Worm (Caenorhabditis elegans) whole organism, midembryonic: ENCODE data around the gene dhs-23.

Experiments
- flt-1 ChIP-seq: fragments of 200-800 bp; sonication (Bioruptor generic); IDR thresholded peaks from 2 replicates; pipeline ENCODE4 v1.3.6; 2022; ENCODE audit warnings: missing genetic modification characterization, missing compliant biosample characterization
- klf-2 ChIP-seq: fragments of 200-800 bp; sonication (Bioruptor generic); conservative IDR thresholded peaks from 2 replicates; pipeline ENCODE4 v1.3.6; 2022; ENCODE audit warnings: missing genetic modification reagents, missing genetic modification characterization, missing compliant biosample characterization
- ref-1 ChIP-seq: fragments of 200-800 bp; sonication (Bioruptor generic); conservative IDR thresholded peaks from 2 replicates; pipeline ENCODE4 v1.3.6; 2022; ENCODE audit warnings: missing genetic modification reagents, missing genetic modification characterization, missing compliant biosample characterization
- tab-1 ChIP-seq: fragments of 200-800 bp; sonication (Bioruptor generic); IDR thresholded peaks from 2 replicates; pipeline ENCODE4 v1.3.6; 2022; ENCODE audit warnings: missing genetic modification characterization, missing compliant biosample characterization
- ztf-23 ChIP-seq: fragments of 200-800 bp; sonication (Bioruptor generic); IDR thresholded peaks from 2 replicates; pipeline ENCODE4 v1.3.6; 2022; ENCODE audit warnings: missing genetic modification reagents, missing genetic modification characterization, missing compliant biosample characterization
- ztf-29 ChIP-seq: fragments of 200-800 bp; sonication (Bioruptor generic); IDR thresholded peaks from 2 replicates; pipeline ENCODE4 v1.3.6; 2022; ENCODE audit warnings: missing genetic modification reagents, missing genetic modification characterization, missing compliant biosample characterization

ce11 chrV:15383739-15384138 lies 2.7 kb downstream of the dhs-23 start, which contains the start of gene str-88:
- no peak for TF ChIP-seq klf-2 (GFP tag; lab: Robert Waterston, UW)
- no peak for TF ChIP-seq ztf-29 (GFP tag; lab: Robert Waterston, UW)
- no peak for TF ChIP-seq flt-1 (GFP tag; lab: Robert Waterston, UW)
- no peak for TF ChIP-seq ref-1
- TF ChIP-seq ztf-23 (GFP tag; lab: Robert Waterston, UW): no peak
- no peak for TF ChIP-seq tab-1 (GFP tag; lab: Robert Waterston, UW)
